Fruit fly (Drosophila melanogaster) whole organism, embryonic: Measurements from ENCODE around the gene CG5235.
A peak's percentile ranks its signal among the peaks of the same experiment; 100 is the strongest.

Source experiments
- Abd-B ChIP-seq: fragments of 200-800 bp; sonication (Bioruptor generic); optimal IDR thresholded peaks from 2 replicates; lab custom pipeline; 2018; ENCODE audit warnings: missing biosample characterization, mild to moderate bottlenecking, missing genetic modification characterization, moderate library complexity
- Atf-2 ChIP-seq: fragments of 200-800 bp; sonication (Bioruptor generic); optimal IDR thresholded peaks from 2 replicates; lab custom pipeline; 2016; ENCODE audit warnings: missing biosample characterization, missing genetic modification characterization
- BEAF-32 ChIP-seq: fragments of 200-800 bp; sonication (Bioruptor generic); optimal IDR thresholded peaks from 3 replicates; lab custom pipeline; 2017; ENCODE audit warnings: missing biosample characterization, missing genetic modification characterization, mild to moderate bottlenecking, moderate library complexity, missing genetic modification reagents
- CG10147 ChIP-seq: fragments of 200-800 bp; sonication (Bioruptor generic); optimal IDR thresholded peaks from 2 replicates; lab custom pipeline; 2019; ENCODE audit warnings: missing biosample characterization, mild to moderate bottlenecking, missing genetic modification characterization, moderate library complexity
- CG10267 ChIP-seq: fragments of 200-800 bp; sonication (Bioruptor generic); optimal IDR thresholded peaks from 2 replicates; lab custom pipeline; 2018; ENCODE audit warnings: missing biosample characterization, mild to moderate bottlenecking, missing genetic modification characterization, moderate library complexity
- CG11085 ChIP-seq: fragments of 200-800 bp; sonication (Bioruptor generic); IDR thresholded peaks from 2 replicates; pipeline ENCODE4 v1.3.6; 2022; ENCODE audit warnings: missing biosample characterization, missing genetic modification characterization
- CG12744 ChIP-seq: fragments of 200-800 bp; sonication (Bioruptor generic); optimal IDR thresholded peaks from 2 replicates; lab custom pipeline; 2016; ENCODE audit warnings: missing biosample characterization, missing genetic modification characterization
- CG14050 ChIP-seq: fragments of 200-800 bp; sonication (Bioruptor generic); IDR thresholded peaks from 3 replicates; pipeline ENCODE4 v1.3.6; 2022; ENCODE audit warnings: missing biosample characterization, missing genetic modification characterization
- CG1602 ChIP-seq: fragments of 200-800 bp; sonication (Bioruptor generic); optimal IDR thresholded peaks from 3 replicates; lab custom pipeline; 2016; ENCODE audit warnings: missing biosample characterization, missing genetic modification characterization
- CG17385 ChIP-seq: fragments of 200-800 bp; sonication (Bioruptor generic); optimal IDR thresholded peaks from 3 replicates; lab custom pipeline; 2018; ENCODE audit warnings: missing biosample characterization, mild to moderate bottlenecking, missing genetic modification characterization
- CG31224 ChIP-seq: fragments of 200-800 bp; sonication (Bioruptor generic); IDR thresholded peaks from 2 replicates; pipeline ENCODE4 v1.3.6; 2022; ENCODE audit warnings: missing biosample characterization, missing genetic modification characterization
- CG31365 ChIP-seq: fragments of 200-800 bp; sonication (Bioruptor generic); optimal IDR thresholded peaks from 2 replicates; lab custom pipeline; 2018; ENCODE audit warnings: missing biosample characterization, mild to moderate bottlenecking, missing genetic modification characterization
- CG6175 ChIP-seq: fragments of 200-800 bp; sonication (Bioruptor generic); IDR thresholded peaks from 3 replicates; pipeline ENCODE4 v1.3.6; 2022; ENCODE audit warnings: missing biosample characterization, missing genetic modification characterization
- CG6272 ChIP-seq: fragments of 200-800 bp; sonication (Bioruptor generic); IDR thresholded peaks from 2 replicates; pipeline ENCODE4 v1.3.6; 2022; ENCODE audit warnings: missing biosample characterization, missing genetic modification characterization
- CG6854 ChIP-seq: fragments of 200-800 bp; sonication (Bioruptor generic); optimal IDR thresholded peaks from 3 replicates; lab custom pipeline; 2017; ENCODE audit warnings: missing biosample characterization, mild to moderate bottlenecking, missing genetic modification characterization
- CG8765 ChIP-seq: fragments of 200-800 bp; sonication (Bioruptor generic); IDR thresholded peaks from 2 replicates; pipeline ENCODE4 v1.3.6; 2022; ENCODE audit warnings: missing biosample characterization, missing genetic modification characterization
- CG9876 ChIP-seq: fragments of 200-800 bp; sonication (Bioruptor generic); optimal IDR thresholded peaks from 2 replicates; lab custom pipeline; 2016; ENCODE audit warnings: missing biosample characterization, missing genetic modification characterization
- Camta ChIP-seq: fragments of 200-800 bp; sonication (Bioruptor generic); optimal IDR thresholded peaks from 2 replicates; lab custom pipeline; 2016; ENCODE audit warnings: missing biosample characterization, missing genetic modification characterization
- Chrac-16 ChIP-seq: fragments of 200-800 bp; sonication (Bioruptor generic); optimal IDR thresholded peaks from 3 replicates; lab custom pipeline; 2016; ENCODE audit warnings: missing biosample characterization, missing genetic modification characterization
- D19B ChIP-seq: fragments of 200-800 bp; sonication (Bioruptor generic); optimal IDR thresholded peaks from 2 replicates; lab custom pipeline; 2017; ENCODE audit warnings: missing biosample characterization, mild to moderate bottlenecking, missing genetic modification characterization
- Dll ChIP-seq: fragments of 200-800 bp; sonication (Bioruptor generic); IDR thresholded peaks from 4 replicates; pipeline ENCODE4 v1.3.6; 2022; ENCODE audit warnings: missing biosample characterization, missing genetic modification characterization; ENCODE audit not compliant: partially characterized antibody
- Doc2 ChIP-seq: fragments of 200-800 bp; sonication (Bioruptor generic); IDR thresholded peaks from 2 replicates; pipeline ENCODE4 v1.3.6; 2022; ENCODE audit warnings: missing biosample characterization, missing genetic modification characterization
- Drgx ChIP-seq: fragments of 200-800 bp; sonication (Bioruptor generic); IDR thresholded peaks from 2 replicates; pipeline ENCODE4 v1.3.6; 2022; ENCODE audit warnings: missing biosample characterization, missing genetic modification characterization
- Hsf ChIP-seq: fragments of 200-800 bp; sonication (Bioruptor generic); optimal IDR thresholded peaks from 3 replicates; lab custom pipeline; 2016; ENCODE audit warnings: missing biosample characterization, missing genetic modification characterization
- Lpt ChIP-seq: fragments of >200 bp; optimal IDR thresholded peaks from 2 replicates; lab custom pipeline; 2018; ENCODE audit warnings: missing biosample characterization, missing genetic modification characterization
- NfI ChIP-seq: fragments of 200-800 bp; sonication (Bioruptor generic); optimal IDR thresholded peaks from 3 replicates; lab custom pipeline; 2018; ENCODE audit warnings: missing biosample characterization, mild to moderate bottlenecking, missing genetic modification characterization, moderate library complexity
- Rfx ChIP-seq: fragments of 200-800 bp; sonication (Bioruptor generic); IDR thresholded peaks from 2 replicates; pipeline ENCODE4 v1.3.6; 2022; ENCODE audit warnings: missing biosample characterization, missing genetic modification characterization
- Spps ChIP-seq: fragments of 200-800 bp; sonication (Bioruptor generic); optimal IDR thresholded peaks from 2 replicates; lab custom pipeline; 2018; ENCODE audit warnings: missing biosample characterization, mild to moderate bottlenecking, missing genetic modification characterization
- TFAM ChIP-seq: fragments of 200-800 bp; sonication (Bioruptor generic); optimal IDR thresholded peaks from 2 replicates; lab custom pipeline; 2017; ENCODE audit warnings: missing biosample characterization, missing genetic modification characterization, inconsistent platforms
- btn ChIP-seq: fragments of 200-800 bp; sonication (Bioruptor generic); optimal IDR thresholded peaks from 2 replicates; lab custom pipeline; 2016; ENCODE audit warnings: missing biosample characterization, missing genetic modification characterization
- cg ChIP-seq: fragments of 200-800 bp; sonication (Bioruptor generic); optimal IDR thresholded peaks from 3 replicates; lab custom pipeline; 2019; ENCODE audit warnings: missing biosample characterization, mild to moderate bottlenecking, missing genetic modification characterization, moderate library complexity
- dan ChIP-seq: fragments of 200-800 bp; sonication (Bioruptor generic); IDR thresholded peaks from 2 replicates; pipeline ENCODE4 v1.3.6; 2022; ENCODE audit warnings: missing biosample characterization, missing genetic modification characterization
- danr ChIP-seq: fragments of 200-800 bp; sonication (Bioruptor generic); IDR thresholded peaks from 2 replicates; pipeline ENCODE4 v1.3.6; 2022; ENCODE audit warnings: missing biosample characterization, missing genetic modification characterization
- disco-r ChIP-seq: fragments of 200-800 bp; sonication (Bioruptor generic); optimal IDR thresholded peaks from 2 replicates; lab custom pipeline; 2016; ENCODE audit warnings: missing biosample characterization, missing genetic modification characterization
- ems ChIP-seq: fragments of 200-800 bp; sonication (Bioruptor generic); optimal IDR thresholded peaks from 3 replicates; lab custom pipeline; 2016; ENCODE audit warnings: missing biosample characterization, missing genetic modification characterization
- gce ChIP-seq: fragments of 200-800 bp; sonication (Bioruptor generic); IDR thresholded peaks from 3 replicates; pipeline ENCODE4 v1.3.6; 2022; ENCODE audit warnings: missing biosample characterization, missing genetic modification characterization
- hkb ChIP-seq, 2 experiments: fragments of 200-800 bp in 1 of 2; fragments of >200 bp in 1 of 2; sonication (Bioruptor generic) in 1 of 2; IDR thresholded peaks in 1 of 2; optimal IDR thresholded peaks in 1 of 2; 2 replicates each; pipeline versions ENCODE4 v1.3.6 to Lab custom; 2017 to 2022; ENCODE audit warnings: missing biosample characterization in 1 of 2, missing genetic modification characterization in 1 of 2
- ken ChIP-seq: fragments of 200-800 bp; sonication (Bioruptor generic); IDR thresholded peaks from 3 replicates; pipeline ENCODE4 v1.3.6; 2022; ENCODE audit warnings: missing biosample characterization, missing genetic modification characterization
- mam ChIP-seq: fragments of 200-800 bp; sonication (Bioruptor generic); optimal IDR thresholded peaks from 3 replicates; lab custom pipeline; 2016; ENCODE audit warnings: missing biosample characterization, missing genetic modification characterization
- pzg ChIP-seq: fragments of 200-800 bp; sonication (Bioruptor generic); optimal IDR thresholded peaks from 3 replicates; lab custom pipeline; 2018; ENCODE audit warnings: missing biosample characterization, mild to moderate bottlenecking, missing genetic modification characterization, moderate library complexity
- sens ChIP-seq: fragments of 200-800 bp; sonication (Bioruptor generic); peaks from one replicate; lab custom pipeline; 2016; ENCODE audit warnings: missing biosample characterization, missing genetic modification characterization
- seq ChIP-seq: fragments of 200-800 bp; sonication (Bioruptor generic); IDR thresholded peaks from 2 replicates; pipeline ENCODE4 v1.3.6; 2022; ENCODE audit warnings: missing biosample characterization, missing genetic modification characterization
- shn ChIP-seq: fragments of 200-800 bp; sonication (Bioruptor generic); optimal IDR thresholded peaks from 3 replicates; lab custom pipeline; 2016; ENCODE audit warnings: missing biosample characterization, missing genetic modification characterization
- sima ChIP-seq: fragments of 200-800 bp; sonication (Bioruptor generic); optimal IDR thresholded peaks from 2 replicates; lab custom pipeline; 2016; ENCODE audit warnings: missing biosample characterization, missing genetic modification characterization
- slou ChIP-seq: fragments of 200-800 bp; sonication (Bioruptor generic); optimal IDR thresholded peaks from 3 replicates; lab custom pipeline; 2016; ENCODE audit warnings: missing biosample characterization, missing genetic modification characterization
- ssp ChIP-seq: fragments of 200-800 bp; sonication (Bioruptor generic); IDR thresholded peaks from 2 replicates; pipeline ENCODE4 v1.3.6; 2022; ENCODE audit warnings: missing biosample characterization, missing genetic modification characterization
- stc ChIP-seq: fragments of 200-800 bp; sonication (Bioruptor generic); IDR thresholded peaks from 2 replicates; pipeline ENCODE4 v1.3.6; 2022; ENCODE audit warnings: missing biosample characterization, missing genetic modification characterization
- stwl ChIP-seq: fragments of 200-800 bp; sonication (Bioruptor generic); optimal IDR thresholded peaks from 3 replicates; lab custom pipeline; 2018; ENCODE audit warnings: missing biosample characterization, mild to moderate bottlenecking, missing genetic modification characterization, moderate library complexity
- sug ChIP-seq: fragments of 200-800 bp; optimal IDR thresholded peaks from 2 replicates; lab custom pipeline; 2019; ENCODE audit warnings: missing biosample characterization, mild to moderate bottlenecking, missing genetic modification characterization, moderate library complexity
- tup ChIP-seq: fragments of 200-800 bp; sonication (Bioruptor generic); optimal IDR thresholded peaks from 2 replicates; lab custom pipeline; 2016; ENCODE audit warnings: missing biosample characterization, mild to moderate bottlenecking, missing genetic modification characterization, moderate library complexity

Gene CG5235

DNA sequence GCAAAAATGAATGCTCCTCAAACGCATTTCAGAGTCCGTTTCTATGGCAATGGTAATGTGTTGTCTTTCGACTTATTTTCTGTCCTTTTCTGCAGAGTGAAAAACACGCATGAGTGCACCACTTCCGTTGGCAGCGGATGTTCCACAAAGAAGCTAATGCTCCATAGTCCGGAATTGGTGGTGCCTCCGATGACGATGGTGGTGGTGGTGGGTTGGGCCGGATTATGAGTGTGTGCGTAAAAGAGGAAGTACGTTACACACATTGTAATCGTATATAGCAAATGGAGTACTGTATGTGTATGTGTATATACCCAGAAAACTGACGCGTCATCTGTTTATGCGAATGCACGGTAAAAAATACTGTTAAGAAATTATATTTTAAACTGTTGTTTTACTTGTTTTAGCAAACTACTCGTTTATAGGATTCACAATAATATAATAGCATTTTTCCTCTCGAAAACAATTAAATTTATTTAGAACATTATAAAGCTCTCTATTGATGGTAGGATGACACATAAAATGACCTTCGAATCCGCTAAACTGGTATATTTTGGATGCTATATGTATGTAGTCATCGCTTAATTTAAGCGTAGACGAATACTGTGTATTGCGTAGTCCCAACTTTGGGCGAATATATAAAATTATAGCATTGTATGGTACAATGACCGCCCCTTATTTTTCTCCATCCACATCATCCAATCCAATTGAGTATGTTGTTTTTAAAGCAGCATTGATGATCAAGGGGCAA, 44.9 kb downstream of the CG5235 start (continued):
- TF ChIP-seq btn (GFP tag; lab: Kevin White, UChicago) (no peak), ssp (GFP tag; lab: Robert Waterston, UW) (no peak), stc (GFP tag; lab: Robert Waterston, UW) (peak; percentile 72), danr (GFP tag; lab: Robert Waterston, UW) (no peak), stwl (tag; lab: Kevin White, UChicago) (no peak), CG9876 (GFP tag; lab: Kevin White, UChicago) (no peak), Dll (GFP tag; lab: Robert Waterston, UW) (no peak), CG6272 (GFP tag; lab: Robert Waterston, UW) (no peak), shn (no peak), Spps (tag; lab: Kevin White, UChicago) (no peak), CG1602 (GFP tag; lab: Kevin White, UChicago) (peak; percentile 30), CG17385 (GFP tag; lab: Kevin White, UChicago) (no peak), gce (GFP tag; lab: Robert Waterston, UW) (peak; percentile 83; the same call in 2 of the 3 replicates), Lpt (GFP tag; lab: Kevin White, UChicago) (no peak), sug (tag; lab: Kevin White, UChicago) (no peak), seq (0 out of 2 replicates have a peak, but pooled peaks have one; percentile 30), CG12744 (GFP tag; lab: Kevin White, UChicago) (no peak), Doc2 (GFP tag; lab: Robert Waterston, UW) (no peak), Drgx (GFP tag; lab: Robert Waterston, UW) (no peak; the same call in 1 of the 2 replicates), mam (GFP tag; lab: Kevin White, UChicago) (no peak), CG8765 (GFP tag; lab: Robert Waterston, UW) (no peak), Abd-B (GFP tag; lab: Kevin White, UChicago) (peak; percentile 27), D19B (GFP tag; lab: Kevin White, UChicago) (no peak), dan (GFP tag; lab: Robert Waterston, UW) (no peak), CG14050 (GFP tag; lab: Robert Waterston, UW) (peak; percentile 68; the same call in 2 of the 3 replicates), CG11085 (GFP tag; lab: Robert Waterston, UW) (no peak), ken (GFP tag; lab: Robert Waterston, UW) (no peak), sima (GFP tag; lab: Kevin White, UChicago) (no peak), CG31365 (tag; lab: Kevin White, UChicago) (no peak), Chrac-16 (GFP tag; lab: Kevin White, UChicago) (no peak), disco-r (GFP tag; lab: Kevin White, UChicago) (no peak), Atf-2 (GFP tag; lab: Kevin White, UChicago) (no peak), pzg (GFP tag; lab: Kevin White, UChicago) (no peak), CG6854 (GFP tag; lab: Kevin White, UChicago) (no peak), Rfx (GFP tag; lab: Robert Waterston, UW) (peak; percentile 66), CG10147 (GFP tag; lab: Kevin White, UChicago) (peak; percentile 27), NfI (no peak), tup (GFP tag; lab: Kevin White, UChicago) (no peak), BEAF-32 (GFP tag; lab: Kevin White, UChicago) (no peak), Hsf (GFP tag; lab: Kevin White, UChicago) (peak; percentile 0), cg (GFP tag; lab: Kevin White, UChicago) (peak; percentile 83), Camta (GFP tag; lab: Kevin White, UChicago) (no peak), slou (no peak), CG31224 (peak; percentile 31; the same call in 1 of the 2 replicates), ems (GFP tag; lab: Kevin White, UChicago) (no peak), TFAM (GFP tag; lab: Kevin White, UChicago) (no peak), CG6175 (GFP tag; lab: Robert Waterston, UW) (0 out of 3 replicates have a peak, but pooled peaks have one; percentile 47), CG10267 (tag; lab: Kevin White, UChicago) (peak; percentile 38), hkb (optimal IDR thresholded peaks at IDR 0.05; lab: Kevin White, UChicago) (no peak), hkb (GFP tag; IDR thresholded peaks at IDR 0.05; lab: Robert Waterston, UW) (peak; percentile 51), sens (GFP tag; lab: Kevin White, UChicago) (peak; percentile 93)
